Worm (Caenorhabditis elegans): ENCODE results near the gene hda-5.

hda-5 gene

DNA sequence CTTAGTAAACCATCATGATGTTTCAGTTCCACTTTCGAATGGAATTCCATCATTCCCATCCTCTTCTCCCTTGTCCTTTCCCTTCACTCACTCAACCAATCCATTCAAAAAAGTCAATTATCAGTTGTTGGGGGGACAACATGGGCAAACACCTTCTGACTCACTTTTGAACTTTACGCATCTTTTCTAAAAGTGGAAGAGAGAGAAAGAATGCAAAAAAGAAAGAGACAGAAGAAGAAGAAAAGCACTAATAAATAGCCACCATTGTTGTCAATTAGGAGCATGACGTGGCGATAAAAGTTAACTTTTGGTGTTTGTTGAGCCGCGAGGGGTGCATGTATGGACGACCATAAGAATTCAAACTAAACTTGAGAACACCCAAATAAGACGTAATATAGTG lies 10.8 kb upstream of the hda-5 start:
- TF ChIP-seq F55B11.4 (tag; optimal IDR thresholded peaks at IDR 0.05; ENCODE audit: borderline replicate concordance, insufficient read depth) (no peak), repo-1 (tag; optimal IDR thresholded peaks at IDR 0.05) (no peak), hmg-20 (GFP tag; IDR thresholded peaks at IDR 0.05) (no peak), Y67H2A.10 (GFP tag; conservative IDR thresholded peaks at IDR 0.05) (no peak), zim-3 (tag; optimal IDR thresholded peaks at IDR 0.05) (no peak), F57C9.4 (tag; optimal IDR thresholded peaks at IDR 0.05) (no peak), somi-1 (GFP tag; optimal IDR thresholded peaks at IDR 0.05) (no peak), ccch-3 (GFP tag; optimal IDR thresholded peaks at IDR 0.05) (no peak), tbx-9 (tag; optimal IDR thresholded peaks at IDR 0.05; ENCODE audit: borderline replicate concordance) (no peak), C06A6.2 (GFP tag; conservative IDR thresholded peaks at IDR 0.05) (no peak), sdz-38 (tag; optimal IDR thresholded peaks at IDR 0.05) (no peak), ets-4 (GFP tag; optimal IDR thresholded peaks at IDR 0.05) (no peak), egl-18 (GFP tag; IDR thresholded peaks at IDR 0.05) (no peak), F57A8.1 (GFP tag; optimal IDR thresholded peaks at IDR 0.05) (no peak), F49E8.2 (tag; optimal IDR thresholded peaks at IDR 0.05; ENCODE audit: insufficient read depth) (no peak), snpc-4 (GFP tag; optimal IDR thresholded peaks at IDR 0.05) (no peak), snpc-4 (tag; optimal IDR thresholded peaks at IDR 0.05) (no peak), tbp1 (GFP tag; optimal IDR thresholded peaks at IDR 0.05) (no peak), Y56A3A.18 (GFP tag; IDR thresholded peaks at IDR 0.05) (no peak), egl-44 (GFP tag; IDR thresholded peaks at IDR 0.05) (no peak), F33H1.4 (GFP tag; IDR thresholded peaks at IDR 0.05) (no peak)

DNA sequence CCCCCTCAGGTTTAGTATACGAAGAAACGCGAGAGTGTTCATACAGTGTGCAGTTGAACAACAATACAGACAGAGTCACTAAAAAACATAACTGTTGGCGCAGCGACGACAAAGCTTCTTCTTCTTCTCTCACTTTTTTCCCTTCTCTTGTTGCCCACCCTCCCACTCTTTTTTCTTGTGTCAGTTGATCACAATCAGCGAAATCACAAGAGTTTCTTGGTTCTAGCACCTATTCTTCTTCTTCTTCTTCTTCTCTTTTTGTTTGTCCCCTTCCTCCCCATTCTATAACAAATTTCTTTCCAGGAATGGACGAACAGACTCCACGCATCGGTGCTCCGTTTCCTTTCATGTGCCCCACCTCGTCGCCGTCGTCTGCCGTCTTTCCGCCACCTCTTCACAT lies 8.4 kb upstream of the hda-5 start, which contains the start of gene F43G6.4:
Gene F43G6.4 (plus strand): TSS at position 301 of the 400 bp plus-strand sequence.
- no peak for TF ChIP-seq unc-130 (GFP tag; optimal IDR thresholded peaks at IDR 0.05)
- no peak for TF ChIP-seq Y67H2A.10 (GFP tag; conservative IDR thresholded peaks at IDR 0.05)
- no peak for TF ChIP-seq rec-8 (tag; optimal IDR thresholded peaks at IDR 0.05)
- no peak for TF ChIP-seq hrde-1 (tag; optimal IDR thresholded peaks at IDR 0.05; ENCODE audit: borderline replicate concordance)
- no peak for TF ChIP-seq ceh-58 (GFP tag; IDR thresholded peaks at IDR 0.05)
- TF ChIP-seq nhr-120 (GFP tag; IDR thresholded peaks at IDR 0.05): no peak
- no peak for TF ChIP-seq T07F8.4 (tag; optimal IDR thresholded peaks at IDR 0.05)
- TF ChIP-seq sdz-38 (tag; optimal IDR thresholded peaks at IDR 0.05): no peak
- no peak for TF ChIP-seq F52B5.7 (tag; optimal IDR thresholded peaks at IDR 0.05)
- no peak for TF ChIP-seq mxl-1 (tag; optimal IDR thresholded peaks at IDR 0.05)
- TF ChIP-seq snpc-1.1 (tag; optimal IDR thresholded peaks at IDR 0.05; ENCODE audit: insufficient read depth): no peak
- TF ChIP-seq T26A5.8 (tag; optimal IDR thresholded peaks at IDR 0.05): no peak
- no peak for TF ChIP-seq F57C9.4 (tag; optimal IDR thresholded peaks at IDR 0.05)
- no peak for TF ChIP-seq bed-2 (GFP tag; IDR thresholded peaks at IDR 0.05)
- TF ChIP-seq Y95B8A.8 (GFP tag; IDR thresholded peaks at IDR 0.05): no peak
- no peak for TF ChIP-seq ama-1 (optimal IDR thresholded peaks at IDR 0.05)
- no peak for TF ChIP-seq ama-1 (GFP tag; optimal IDR thresholded peaks at IDR 0.05)

DNA sequence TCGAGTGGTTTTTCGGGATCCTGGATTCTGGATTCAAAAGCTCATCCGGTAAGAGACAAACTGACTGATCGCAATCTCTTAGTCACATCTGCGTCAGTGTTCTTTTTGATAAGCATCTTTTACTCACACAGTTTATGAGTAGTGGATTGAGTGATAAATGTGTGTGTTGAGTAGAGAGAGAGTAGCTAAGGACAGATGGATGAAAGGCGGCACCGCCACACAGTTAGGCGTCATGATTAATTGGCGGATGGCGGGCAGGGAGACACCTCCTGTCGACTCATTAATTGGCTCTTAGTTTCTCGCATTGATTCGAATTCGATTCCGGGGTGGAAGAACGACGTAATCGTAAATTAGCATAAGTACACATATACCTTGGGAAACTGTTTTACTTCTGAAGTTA lies 4.4 kb upstream of the hda-5 start:
- no peak for TF ChIP-seq B0336.3 (GFP tag; IDR thresholded peaks at IDR 0.05)
- TF ChIP-seq hlh-12 (tag; optimal IDR thresholded peaks at IDR 0.05): no peak
- no peak for TF ChIP-seq mxl-1 (tag; optimal IDR thresholded peaks at IDR 0.05)
- no peak for TF ChIP-seq him-1 (tag; optimal IDR thresholded peaks at IDR 0.05)
- TF ChIP-seq ekl-4 (GFP tag; IDR thresholded peaks at IDR 0.05): no peak
- TF ChIP-seq lin-26 (GFP tag; IDR thresholded peaks at IDR 0.05): no peak
- no peak for TF ChIP-seq madf-8 (GFP tag; conservative IDR thresholded peaks at IDR 0.05)
- TF ChIP-seq athp-1 (tag; optimal IDR thresholded peaks at IDR 0.05): no peak
